Fruit fly (Drosophila melanogaster): ENCODE data around the gene CG5196.

dm6 chr3R:12395880-12396279, 12.2 kb upstream of the CG5196 start, which contains the start of the genes CG10096 and CG10097:
- TF ChIP-seq CG9139 (GFP tag; optimal IDR thresholded peaks at IDR 0.05) (no peak), Hr39 (GFP tag; optimal IDR thresholded peaks at IDR 0.05) (no peak), Gug (GFP tag; IDR thresholded peaks at IDR 0.05) (no peak), fd85E (GFP tag; optimal IDR thresholded peaks at IDR 0.05) (no peak), Lpt (GFP tag; optimal IDR thresholded peaks at IDR 0.05) (no peak), Met (GFP tag; optimal IDR thresholded peaks at IDR 0.05) (no peak), Smox (GFP tag; optimal IDR thresholded peaks at IDR 0.05) (no peak), CG6163 (GFP tag; IDR thresholded peaks at IDR 0.05) (no peak), CG3032 (tag; optimal IDR thresholded peaks at IDR 0.05) (no peak)

Measured in whole organism, prepupa.